Worm (Caenorhabditis elegans): ENCODE measurements around the gene pals-26.

ce11 chrIII:4372894-4373293 is 2.1 kb upstream of the pals-26 start:
- TF ChIP-seq ama-1 (optimal IDR thresholded peaks at IDR 0.05) (no peak), hmbx-1 (tag; optimal IDR thresholded peaks at IDR 0.05) (no peak), ceh-36 (tag; optimal IDR thresholded peaks at IDR 0.05) (no peak), ceh-13 (GFP tag; optimal IDR thresholded peaks at IDR 0.05) (no peak), tbx-37 (GFP tag; conservative IDR thresholded peaks at IDR 0.05) (no peak), flt-1 (GFP tag; IDR thresholded peaks at IDR 0.05) (no peak), hmg-4 (GFP tag; optimal IDR thresholded peaks at IDR 0.05) (no peak), pes-1 (GFP tag; IDR thresholded peaks at IDR 0.05) (no peak), tbx-11 (GFP tag; IDR thresholded peaks at IDR 0.05) (no peak), aly-1 (tag; optimal IDR thresholded peaks at IDR 0.05) (no peak)

All from whole organism, early embryonic.